Fruit fly (Drosophila melanogaster) whole organism, adult: Measurements from ENCODE around the gene CG9519.

ENCODE experiments used
- CG5204 ChIP-seq: fragments of 200-800 bp; sonication (Bioruptor generic); optimal IDR thresholded peaks from 2 replicates; lab custom pipeline; 2016; ENCODE audit warnings: missing biosample characterization, missing genetic modification characterization
- Hr96 ChIP-seq: fragments of 200-800 bp; sonication (Bioruptor generic); optimal IDR thresholded peaks from 2 replicates; lab custom pipeline; 2016; ENCODE audit warnings: missing biosample characterization, missing genetic modification characterization

- TF ChIP-seq Hr96 (no peak), CG5204 (GFP tag; lab: Kevin White, UChicago) (no peak)
These were observed 40.1 kb upstream of the CG9519 start for dm6 chrX:14896310-14896709.
